Fruit fly (Drosophila melanogaster) whole organism, embryonic: ENCODE data around the gene CG14237.

Source experiments
- Atf-2 ChIP-seq: fragments of 200-800 bp; sonication (Bioruptor generic); optimal IDR thresholded peaks from 2 replicates; lab custom pipeline; 2016; ENCODE audit warnings: missing biosample characterization, missing genetic modification characterization
- CG10147 ChIP-seq: fragments of 200-800 bp; sonication (Bioruptor generic); optimal IDR thresholded peaks from 2 replicates; lab custom pipeline; 2019; ENCODE audit warnings: missing biosample characterization, mild to moderate bottlenecking, missing genetic modification characterization, moderate library complexity
- CG10543 ChIP-seq: fragments of 200-800 bp; sonication (Bioruptor generic); optimal IDR thresholded peaks from 3 replicates; lab custom pipeline; 2017; ENCODE audit warnings: missing biosample characterization, mild to moderate bottlenecking, missing genetic modification characterization, moderate library complexity
- CG14014 ChIP-seq: fragments of 200-800 bp; sonication (Bioruptor generic); IDR thresholded peaks from 2 replicates; pipeline ENCODE4 v1.3.6; 2022; ENCODE audit warnings: missing biosample characterization, missing genetic modification characterization
- CG14667 ChIP-seq: fragments of 200-800 bp; sonication (Bioruptor generic); IDR thresholded peaks from 2 replicates; pipeline ENCODE4 v1.3.6; 2022; ENCODE audit warnings: missing biosample characterization, missing genetic modification characterization
- CG15269 ChIP-seq: fragments of 200-800 bp; sonication (Bioruptor generic); optimal IDR thresholded peaks from 2 replicates; lab custom pipeline; 2018; ENCODE audit warnings: missing biosample characterization, mild to moderate bottlenecking, missing genetic modification characterization, moderate library complexity
- CG17328 ChIP-seq: fragments of 200-800 bp; sonication (Bioruptor generic); IDR thresholded peaks from 2 replicates; pipeline ENCODE4 v1.3.6; 2022; ENCODE audit warnings: missing biosample characterization, missing genetic modification characterization
- CG17385 ChIP-seq: fragments of 200-800 bp; sonication (Bioruptor generic); optimal IDR thresholded peaks from 3 replicates; lab custom pipeline; 2018; ENCODE audit warnings: missing biosample characterization, mild to moderate bottlenecking, missing genetic modification characterization
- CG1832 ChIP-seq: fragments of 200-800 bp; sonication (Bioruptor generic); optimal IDR thresholded peaks from 2 replicates; lab custom pipeline; 2017; ENCODE audit warnings: missing biosample characterization, mild to moderate bottlenecking, missing genetic modification characterization, inconsistent platforms
- CG2202 ChIP-seq: fragments of 200-800 bp; sonication (Bioruptor generic); optimal IDR thresholded peaks from 2 replicates; lab custom pipeline; 2018; ENCODE audit warnings: missing biosample characterization, mild to moderate bottlenecking, missing genetic modification characterization
- CG33557 ChIP-seq: fragments of 200-800 bp; sonication (Bioruptor generic); optimal IDR thresholded peaks from 2 replicates; lab custom pipeline; 2019; ENCODE audit warnings: missing biosample characterization, mild to moderate bottlenecking, missing genetic modification characterization, moderate library complexity
- CG3726 ChIP-seq: fragments of 200-800 bp; sonication (Bioruptor generic); IDR thresholded peaks from 3 replicates; pipeline ENCODE4, ENCODE4 v1.3.6; 2022; ENCODE audit warnings: missing biosample characterization, missing genetic modification characterization
- CG4707 ChIP-seq: fragments of 200-800 bp; sonication (Bioruptor generic); optimal IDR thresholded peaks from 2 replicates; lab custom pipeline; 2018; ENCODE audit warnings: missing biosample characterization, mild to moderate bottlenecking, missing genetic modification characterization, moderate library complexity
- CG4730 ChIP-seq: fragments of 200-800 bp; sonication (Bioruptor generic); IDR thresholded peaks from 2 replicates; pipeline ENCODE4 v1.3.6; 2022; ENCODE audit warnings: missing biosample characterization, missing genetic modification characterization
- CG4820 ChIP-seq: fragments of 200-800 bp; sonication (Bioruptor generic); optimal IDR thresholded peaks from 3 replicates; lab custom pipeline; 2016; ENCODE audit warnings: missing biosample characterization, missing genetic modification characterization
- CG5245 ChIP-seq: fragments of 200-800 bp; sonication (Bioruptor generic); optimal IDR thresholded peaks from 3 replicates; lab custom pipeline; 2016; ENCODE audit warnings: missing biosample characterization, missing genetic modification characterization
- CG9609 ChIP-seq: fragments of 200-800 bp; sonication (Bioruptor generic); optimal IDR thresholded peaks from 3 replicates; lab custom pipeline; 2016; ENCODE audit warnings: missing biosample characterization, missing genetic modification characterization
- CG9727 ChIP-seq: fragments of 200-800 bp; sonication (Bioruptor generic); optimal IDR thresholded peaks from 3 replicates; lab custom pipeline; 2017; ENCODE audit warnings: missing biosample characterization, mild to moderate bottlenecking, missing genetic modification characterization
- CHES-1-like ChIP-seq: fragments of 200-800 bp; sonication (Bioruptor generic); optimal IDR thresholded peaks from 2 replicates; lab custom pipeline; 2016; ENCODE audit warnings: missing biosample characterization, missing genetic modification characterization
- Camta ChIP-seq: fragments of 200-800 bp; sonication (Bioruptor generic); optimal IDR thresholded peaks from 2 replicates; lab custom pipeline; 2016; ENCODE audit warnings: missing biosample characterization, missing genetic modification characterization
- Dad ChIP-seq: fragments of 200-800 bp; sonication (Bioruptor generic); optimal IDR thresholded peaks from 3 replicates; lab custom pipeline; 2016; ENCODE audit warnings: missing biosample characterization, missing genetic modification characterization
- Deaf1 ChIP-seq: fragments of 200-800 bp; optimal IDR thresholded peaks from 3 replicates; lab custom pipeline; 2019; ENCODE audit warnings: missing biosample characterization, mild to moderate bottlenecking, missing genetic modification characterization, moderate library complexity
- Doc3 ChIP-seq: fragments of 200-800 bp; sonication (Bioruptor generic); IDR thresholded peaks from 3 replicates; pipeline ENCODE4 v1.3.6; 2022; ENCODE audit warnings: missing biosample characterization, missing genetic modification characterization; ENCODE audit not compliant: partially characterized antibody
- Elba2 ChIP-seq: fragments of 200-800 bp; sonication (Bioruptor generic); optimal IDR thresholded peaks from 3 replicates; lab custom pipeline; 2016; ENCODE audit warnings: missing biosample characterization, missing genetic modification characterization
- Ets97D ChIP-seq: fragments of 200-800 bp; sonication (Bioruptor generic); optimal IDR thresholded peaks from 3 replicates; lab custom pipeline; 2016; ENCODE audit warnings: missing biosample characterization, missing genetic modification characterization
- GATAe ChIP-seq: fragments of 200-800 bp; sonication (Bioruptor generic); conservative IDR thresholded peaks from 2 replicates; pipeline ENCODE4 v1.3.6; 2022; ENCODE audit warnings: missing biosample characterization, missing genetic modification characterization
- Gug ChIP-seq: fragments of 200-800 bp; sonication (Bioruptor generic); IDR thresholded peaks from 4 replicates; pipeline ENCODE4 v1.3.6; 2022; ENCODE audit warnings: missing biosample characterization, missing genetic modification characterization
- Hr39 ChIP-seq: fragments of >200 bp; optimal IDR thresholded peaks from 2 replicates; lab custom pipeline; 2017
- Hr51 ChIP-seq, 2 experiments: fragments of 200-800 bp; sonication (Bioruptor generic); optimal IDR thresholded peaks; 2 replicates in 1 of 2; 3 replicates in 1 of 2; lab custom pipeline; 2016 to 2018; ENCODE audit warnings: missing biosample characterization in 2 of 2, missing genetic modification characterization in 2 of 2, mild to moderate bottlenecking in 1 of 2, moderate library complexity in 1 of 2
- Jarid2 ChIP-seq: fragments of 200-800 bp; sonication (Bioruptor generic); optimal IDR thresholded peaks from 3 replicates; lab custom pipeline; 2017; ENCODE audit warnings: mild to moderate bottlenecking, missing biosample characterization, missing genetic modification reagents, missing genetic modification characterization
- Lim3 ChIP-seq: fragments of 200-800 bp; sonication (Bioruptor generic); IDR thresholded peaks from 2 replicates; pipeline ENCODE4 v1.3.6; 2022; ENCODE audit warnings: missing biosample characterization, missing genetic modification characterization
- NC2α ChIP-seq: fragments of 200-800 bp; sonication (Bioruptor generic); optimal IDR thresholded peaks from 2 replicates; lab custom pipeline; 2016; ENCODE audit warnings: missing biosample characterization, missing genetic modification characterization
- Ptx1 ChIP-seq: fragments of 200-800 bp; sonication (Bioruptor generic); IDR thresholded peaks from 2 replicates; pipeline ENCODE4 v1.3.6; 2022; ENCODE audit warnings: missing biosample characterization, missing genetic modification characterization
- Rx ChIP-seq: fragments of 200-800 bp; sonication (Bioruptor generic); IDR thresholded peaks from 2 replicates; pipeline ENCODE4 v1.3.6; 2022; ENCODE audit warnings: missing biosample characterization, missing genetic modification characterization
- Scr ChIP-seq: fragments of 200-800 bp; sonication (Bioruptor generic); IDR thresholded peaks from 2 replicates; pipeline ENCODE4 v1.3.6; 2022; ENCODE audit warnings: missing biosample characterization, missing genetic modification characterization; ENCODE audit not compliant: partially characterized antibody
- aop ChIP-seq: fragments of 200-800 bp; sonication (Bioruptor generic); IDR thresholded peaks from 2 replicates; pipeline ENCODE4 v1.3.6; 2022; ENCODE audit warnings: missing biosample characterization, missing genetic modification characterization
- ase ChIP-seq: fragments of 200-800 bp; sonication (Bioruptor generic); IDR thresholded peaks from 3 replicates; pipeline ENCODE4 v1.3.6; 2022; ENCODE audit warnings: missing biosample characterization, missing genetic modification characterization
- bowl ChIP-seq: fragments of 200-800 bp; sonication (Bioruptor generic); IDR thresholded peaks from 2 replicates; pipeline ENCODE4 v1.3.6; 2022; ENCODE audit warnings: missing biosample characterization, missing genetic modification characterization
- chm ChIP-seq: fragments of 200-800 bp; sonication (Bioruptor generic); IDR thresholded peaks from 2 replicates; pipeline ENCODE4 v1.3.6; 2022; ENCODE audit warnings: missing biosample characterization, missing genetic modification characterization
- crp ChIP-seq, 2 experiments: fragments of 200-800 bp; sonication (Bioruptor generic); optimal IDR thresholded peaks; 2 replicates in 1 of 2; 3 replicates in 1 of 2; lab custom pipeline; 2017; ENCODE audit warnings: missing biosample characterization in 2 of 2, missing genetic modification characterization in 2 of 2, mild to moderate bottlenecking in 1 of 2, moderate library complexity in 1 of 2
- da ChIP-seq: fragments of 200-800 bp; sonication (Bioruptor generic); optimal IDR thresholded peaks from 2 replicates; lab custom pipeline; 2016; ENCODE audit warnings: missing biosample characterization, missing genetic modification characterization
- danr ChIP-seq: fragments of 200-800 bp; sonication (Bioruptor generic); IDR thresholded peaks from 2 replicates; pipeline ENCODE4 v1.3.6; 2022; ENCODE audit warnings: missing biosample characterization, missing genetic modification characterization
- gcm2 ChIP-seq: fragments of 200-800 bp; sonication (Bioruptor generic); optimal IDR thresholded peaks from 2 replicates; lab custom pipeline; 2016; ENCODE audit warnings: missing biosample characterization, missing genetic modification characterization
- hbn ChIP-seq: fragments of 200-800 bp; sonication (Bioruptor generic); IDR thresholded peaks from 2 replicates; pipeline ENCODE4 v1.3.6; 2022; ENCODE audit warnings: missing biosample characterization, missing genetic modification characterization; ENCODE audit not compliant: partially characterized antibody
- hth ChIP-seq: fragments of >200 bp; optimal IDR thresholded peaks from 2 replicates; lab custom pipeline; 2017; ENCODE audit warnings: inconsistent platforms
- nerfin-2 ChIP-seq: fragments of 200-800 bp; sonication (Bioruptor generic); IDR thresholded peaks from 2 replicates; pipeline ENCODE4 v1.3.6; 2022; ENCODE audit warnings: missing biosample characterization, missing genetic modification characterization; ENCODE audit not compliant: partially characterized antibody
- pb ChIP-seq: fragments of 200-800 bp; sonication (Bioruptor generic); optimal IDR thresholded peaks from 3 replicates; lab custom pipeline; 2016; ENCODE audit warnings: missing biosample characterization, missing genetic modification characterization
- phol ChIP-seq: fragments of 200-800 bp; sonication (Bioruptor generic); optimal IDR thresholded peaks from 3 replicates; lab custom pipeline; 2018; ENCODE audit warnings: missing biosample characterization, mild to moderate bottlenecking, missing genetic modification characterization, moderate library complexity
- run ChIP-seq: fragments of 200-800 bp; sonication (Bioruptor generic); optimal IDR thresholded peaks from 3 replicates; lab custom pipeline; 2018; ENCODE audit warnings: missing biosample characterization, mild to moderate bottlenecking, missing genetic modification characterization
- tll ChIP-seq, 2 experiments: fragments of 200-800 bp in 1 of 2; fragments of >200 bp in 1 of 2; sonication (Bioruptor generic) in 1 of 2; optimal IDR thresholded peaks; 2 replicates each; lab custom pipeline; 2017 to 2019; ENCODE audit warnings: missing biosample characterization in 2 of 2, missing genetic modification characterization in 2 of 2, mild to moderate bottlenecking in 1 of 2, moderate library complexity in 1 of 2
- tup ChIP-seq: fragments of 200-800 bp; sonication (Bioruptor generic); optimal IDR thresholded peaks from 2 replicates; lab custom pipeline; 2016; ENCODE audit warnings: missing biosample characterization, mild to moderate bottlenecking, missing genetic modification characterization, moderate library complexity

Gene CG14237

DNA sequence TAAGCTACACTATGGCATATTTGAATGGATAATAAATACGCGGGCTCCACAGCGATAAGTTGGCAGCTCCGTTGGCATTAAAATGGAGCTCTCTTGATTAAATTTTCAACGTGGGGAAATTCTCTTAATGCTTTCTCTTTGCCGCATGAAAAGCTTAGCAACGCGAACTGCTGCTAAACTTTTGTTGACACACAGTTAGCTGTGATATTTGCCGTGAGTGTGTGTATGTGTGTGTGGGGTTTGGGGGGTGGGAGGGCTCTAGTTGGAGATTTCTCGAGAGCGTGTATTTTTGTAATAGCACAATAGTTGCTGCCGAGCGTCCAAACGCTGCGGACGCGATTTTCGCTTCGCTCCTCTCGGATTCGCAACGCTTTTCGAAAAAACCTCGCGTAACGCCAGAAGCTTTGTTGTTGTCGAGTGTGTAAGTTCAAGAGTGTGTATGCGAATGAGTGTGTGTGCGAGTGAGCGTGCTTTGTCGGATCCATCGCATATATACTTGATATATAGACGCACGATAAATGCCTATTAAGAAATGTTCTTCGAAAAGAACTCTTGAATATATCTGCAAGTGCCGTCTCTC is 4.6 kb downstream of the CG14237 start, which contains the start of gene CG5455 (continued):
- TF ChIP-seq CG15269 (peak; percentile 64), CG1832 (no peak), run (tag; lab: Kevin White, UChicago) (peak; percentile 9), Atf-2 (GFP tag; lab: Kevin White, UChicago) (peak; percentile 2), tll (GFP tag; optimal IDR thresholded peaks at IDR 0.05; lab: Kevin White, UChicago) (no peak), CG3726 (GFP tag; lab: Robert Waterston, UW) (no peak), Ptx1 (no peak), pb (GFP tag; lab: Kevin White, UChicago) (peak; percentile 23), Ets97D (GFP tag; lab: Kevin White, UChicago) (no peak), CG4730 (no peak), hbn (peak; percentile 37), Doc3 (GFP tag; lab: Robert Waterston, UW) (no peak), Jarid2 (peak; percentile 95), aop (no peak), gcm2 (no peak), CG17385 (peak; percentile 55), phol (no peak), Rx (GFP tag; lab: Robert Waterston, UW) (no peak), Gug (GFP tag; lab: Robert Waterston, UW) (no peak), CHES-1-like (peak; percentile 52), CG10543 (GFP tag; lab: Kevin White, UChicago) (peak; percentile 93), crp (GFP tag; optimal IDR thresholded peaks at IDR 0.05; lab: Kevin White, UChicago) (peak in 1 of 2 experiments; percentile 76), ase (GFP tag; lab: Robert Waterston, UW) (no peak), Deaf1 (tag; lab: Kevin White, UChicago) (peak; percentile 89), CG10147 (GFP tag; lab: Kevin White, UChicago) (peak; percentile 61), nerfin-2 (GFP tag; lab: Robert Waterston, UW) (no peak), CG5245 (GFP tag; lab: Kevin White, UChicago) (no peak), CG4707 (no peak), Lim3 (GFP tag; lab: Robert Waterston, UW) (no peak), Dad (no peak), tup (GFP tag; lab: Kevin White, UChicago) (no peak), Elba2 (GFP tag; lab: Kevin White, UChicago) (no peak), da (GFP tag; lab: Kevin White, UChicago) (no peak), bowl (GFP tag; lab: Robert Waterston, UW) (peak; percentile 85; the same call in 1 of the 2 replicates), hth (lab: Kevin White, UChicago) (no peak), Camta (GFP tag; lab: Kevin White, UChicago) (no peak), CG17328 (0 out of 2 replicates have a peak, but pooled peaks have one; percentile 29), CG14014 (GFP tag; lab: Robert Waterston, UW) (peak; percentile 66; the same call in 1 of the 2 replicates), CG4820 (GFP tag; lab: Kevin White, UChicago) (no peak), CG9727 (peak; percentile 29), Hr51 (GFP tag; optimal IDR thresholded peaks at IDR 0.05; lab: Kevin White, UChicago) (peak; percentile 6 to 41), CG2202 (no peak), CG14667 (GFP tag; lab: Robert Waterston, UW) (no peak), CG33557 (GFP tag; lab: Kevin White, UChicago) (no peak), GATAe (GFP tag; lab: Robert Waterston, UW) (no peak), NC2α (no peak), CG9609 (no peak), chm (no peak; the same call in 1 of the 2 replicates), Hr39 (lab: Kevin White, UChicago) (no peak), Scr (peak; percentile 43), danr (GFP tag; lab: Robert Waterston, UW) (no peak)
